Fruit fly (Drosophila melanogaster): ENCODE results near the gene CG13282.
A peak's percentile ranks its signal among the peaks of the same experiment; 100 is the strongest.

CG13282 gene

DNA sequence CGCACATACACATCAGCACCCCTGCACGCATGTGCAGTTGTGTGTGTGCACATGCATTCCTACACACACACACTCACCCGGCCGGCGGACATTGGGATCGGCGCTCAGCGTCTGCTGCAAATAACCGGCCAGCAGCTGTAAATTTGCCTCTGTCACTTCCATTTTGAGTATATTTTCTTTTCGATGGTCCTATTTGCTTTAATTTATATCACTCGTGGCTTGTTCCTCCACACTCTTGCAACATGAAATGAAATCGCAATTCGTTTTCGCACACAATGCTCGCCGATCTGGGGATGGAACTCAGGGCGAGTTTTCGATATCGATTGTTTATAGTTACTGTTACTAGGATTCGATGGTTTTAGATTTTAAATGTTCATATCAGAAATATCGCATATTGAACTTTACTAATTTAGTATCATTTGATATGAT is 9.4 kb downstream of the CG13282 start, which contains the start of gene Cse1 (continued):
- TF ChIP-seq H15 (GFP tag; IDR thresholded peaks at IDR 0.05) (no peak), CG7928 (GFP tag; optimal IDR thresholded peaks at IDR 0.05) (no peak), CG10462 (GFP tag; optimal IDR thresholded peaks at IDR 0.05) (no peak), mld (GFP tag; IDR thresholded peaks at IDR 0.05; ENCODE audit: partially characterized antibody) (peak; percentile 52; the same call in 1 of the 3 replicates), cato (GFP tag; optimal IDR thresholded peaks at IDR 0.05; ENCODE audit: borderline replicate concordance) (no peak), CG2129 (GFP tag; IDR thresholded peaks at IDR 0.05; ENCODE audit: partially characterized antibody) (peak; percentile 56), Dp (GFP tag; optimal IDR thresholded peaks at IDR 0.05) (peak; percentile 23), ttk (GFP tag; IDR thresholded peaks at IDR 0.05) (no peak), CG34422 (GFP tag; IDR thresholded peaks at IDR 0.05) (peak; percentile 92), CG4328 (GFP tag; optimal IDR thresholded peaks at IDR 0.05) (no peak), Fer2 (tag; optimal IDR thresholded peaks at IDR 0.05) (no peak), slp2 (GFP tag; optimal IDR thresholded peaks at IDR 0.05) (no peak), Poxn (GFP tag; IDR thresholded peaks at IDR 0.05) (no peak), CG4730 (GFP tag; IDR thresholded peaks at IDR 0.05) (no peak), CG3163 (GFP tag; optimal IDR thresholded peaks at IDR 0.05) (no peak), CG17328 (GFP tag; IDR thresholded peaks at IDR 0.05) (no peak), abd-A (tag; optimal IDR thresholded peaks at IDR 0.05) (no peak), h (optimal IDR thresholded peaks at IDR 0.05) (no peak), sug (tag; optimal IDR thresholded peaks at IDR 0.05) (no peak), Jarid2 (GFP tag; optimal IDR thresholded peaks at IDR 0.05) (no peak), gro (GFP tag; optimal IDR thresholded peaks at IDR 0.05) (no peak), CG31388 (GFP tag; optimal IDR thresholded peaks at IDR 0.05) (no peak), CG9437 (GFP tag; optimal IDR thresholded peaks at IDR 0.05) (no peak), run (tag; optimal IDR thresholded peaks at IDR 0.05) (no peak), ase (GFP tag; IDR thresholded peaks at IDR 0.05) (no peak), bbx (GFP tag; IDR thresholded peaks at IDR 0.05; ENCODE audit: partially characterized antibody) (peak; percentile 55; the same call in 1 of the 2 replicates), CG4404 (GFP tag; IDR thresholded peaks at IDR 0.05) (no peak), CkIIα-i1 (GFP tag; IDR thresholded peaks at IDR 0.05) (no peak), Sry-δ (GFP tag; optimal IDR thresholded peaks at IDR 0.05) (peak; percentile 81), ab (GFP tag; optimal IDR thresholded peaks at IDR 0.05) (no peak), ems (GFP tag; optimal IDR thresholded peaks at IDR 0.05) (no peak), bowl (GFP tag; IDR thresholded peaks at IDR 0.05) (no peak), CG14710 (tag; optimal IDR thresholded peaks at IDR 0.05) (peak; percentile 16), cas (GFP tag; IDR thresholded peaks at IDR 0.05) (no peak), CG2116 (GFP tag; optimal IDR thresholded peaks at IDR 0.05) (peak; percentile 23), ewg (GFP tag; optimal IDR thresholded peaks at IDR 0.05) (peak; percentile 67), CG16813 (GFP tag; IDR thresholded peaks at IDR 0.05; ENCODE audit: partially characterized antibody) (peak; percentile 72), peb (GFP tag; IDR thresholded peaks at IDR 0.05) (no peak), Xrp1 (GFP tag; IDR thresholded peaks at IDR 0.05) (no peak), CG1792 (GFP tag; optimal IDR thresholded peaks at IDR 0.05) (no peak), CG3407 (GFP tag; optimal IDR thresholded peaks at IDR 0.05) (no peak), ERR (GFP tag; optimal IDR thresholded peaks at IDR 0.05) (no peak), Mrtf (GFP tag; IDR thresholded peaks at IDR 0.05) (no peak), wor (GFP tag; IDR thresholded peaks at IDR 0.05) (no peak), CG17361 (GFP tag; IDR thresholded peaks at IDR 0.05) (no peak), E2f1 (GFP tag; IDR thresholded peaks at IDR 0.05) (peak; percentile 32; the same call in 1 of the 2 replicates), zen2 (GFP tag; IDR thresholded peaks at IDR 0.05; ENCODE audit: partially characterized antibody) (no peak), CG8478 (optimal IDR thresholded peaks at IDR 0.05) (no peak), Hsf (GFP tag; optimal IDR thresholded peaks at IDR 0.05) (no peak), seq (GFP tag; IDR thresholded peaks at IDR 0.05) (no peak), CG8281 (tag; optimal IDR thresholded peaks at IDR 0.05) (no peak), CG31441 (GFP tag; IDR thresholded peaks at IDR 0.05) (no peak), Dad (GFP tag; optimal IDR thresholded peaks at IDR 0.05) (no peak)
